Fruit fly (Drosophila melanogaster) whole organism, adult: Measurements from ENCODE around the gene CG7810.

Source experiments
- CG33017 ChIP-seq: fragments of 200-800 bp; sonication (Bioruptor generic); optimal IDR thresholded peaks from 2 replicates; lab custom pipeline; 2018; ENCODE audit warnings: missing biosample characterization, mild to moderate bottlenecking, missing genetic modification characterization, moderate library complexity
- Clk ChIP-seq: fragments of 200-800 bp; sonication (Bioruptor generic); optimal IDR thresholded peaks from 2 replicates; lab custom pipeline; 2017; ENCODE audit warnings: missing biosample characterization, missing genetic modification characterization
- Mnt ChIP-seq: fragments of 200-800 bp; sonication (Bioruptor generic); optimal IDR thresholded peaks from 2 replicates; lab custom pipeline; 2016; ENCODE audit warnings: missing biosample characterization, mild to moderate bottlenecking, missing genetic modification characterization
- cic ChIP-seq: fragments of 200-800 bp; sonication (Bioruptor generic); optimal IDR thresholded peaks from 2 replicates; lab custom pipeline; 2017; ENCODE audit warnings: missing biosample characterization, mild to moderate bottlenecking, missing genetic modification characterization, moderate library complexity
- tj ChIP-seq: fragments of 200-800 bp; sonication (Bioruptor generic); optimal IDR thresholded peaks from 3 replicates; lab custom pipeline; 2017; ENCODE audit warnings: missing biosample characterization, mild to moderate bottlenecking, missing genetic modification characterization, moderate library complexity

- no peak for TF ChIP-seq CG33017 (tag; lab: Kevin White, UChicago)
- no peak for TF ChIP-seq Mnt (GFP tag; lab: Kevin White, UChicago)
- no peak for TF ChIP-seq tj (GFP tag; lab: Kevin White, UChicago)
- no peak for TF ChIP-seq Clk
- TF ChIP-seq cic (GFP tag; lab: Kevin White, UChicago) = no peak
Observed at dm6 chr2L:8286595-8286994, 24.4 kb downstream of the CG7810 start.
